Fruit fly (Drosophila melanogaster): ENCODE measurements around the gene Spg7.

The Spg7 gene

dm6 chrX:2647472-2647883 lies 50.5 kb downstream of the Spg7 start (continued):
- peak; percentile 57 for TF ChIP-seq ci (GFP tag; IDR thresholded peaks at IDR 0.05)
- peak; percentile 53 for TF ChIP-seq CG17568 (GFP tag; optimal IDR thresholded peaks at IDR 0.05)
- TF ChIP-seq sisA (GFP tag; IDR thresholded peaks at IDR 0.05) = peak; percentile 54; the same call in 1 of the 2 replicates
- peak; percentile 58 for TF ChIP-seq CG10654 (GFP tag; optimal IDR thresholded peaks at IDR 0.05)
- TF ChIP-seq CG10321 (GFP tag; IDR thresholded peaks at IDR 0.05) = no peak
- peak; percentile 27 for TF ChIP-seq kni (GFP tag; optimal IDR thresholded peaks at IDR 0.05)
- TF ChIP-seq CG1832 (GFP tag; optimal IDR thresholded peaks at IDR 0.05) = no peak
- TF ChIP-seq tll (GFP tag; optimal IDR thresholded peaks at IDR 0.05) = no peak
- peak; percentile 3 for TF ChIP-seq Hand (GFP tag; optimal IDR thresholded peaks at IDR 0.05)
- no peak for TF ChIP-seq cad (GFP tag; optimal IDR thresholded peaks at IDR 0.05)
- TF ChIP-seq sim (GFP tag; IDR thresholded peaks at IDR 0.05) = 0 out of 2 replicates have a peak, but pooled peaks have one; percentile 30
- TF ChIP-seq CG8478 (optimal IDR thresholded peaks at IDR 0.05) = no peak
- peak; percentile 71 for TF ChIP-seq CG2120 (GFP tag; optimal IDR thresholded peaks at IDR 0.05)
- no peak for TF ChIP-seq Doc3 (GFP tag; IDR thresholded peaks at IDR 0.05; ENCODE audit: partially characterized antibody)
- TF ChIP-seq CG12391 (tag; optimal IDR thresholded peaks at IDR 0.05) = peak; percentile 58
- TF ChIP-seq fd3F (GFP tag; optimal IDR thresholded peaks at IDR 0.05) = peak; percentile 36
- peak; percentile 57 for TF ChIP-seq Atf-2 (GFP tag; optimal IDR thresholded peaks at IDR 0.05)
- TF ChIP-seq Oli (tag; optimal IDR thresholded peaks at IDR 0.05) = peak; percentile 73
- no peak for TF ChIP-seq gt (GFP tag; IDR thresholded peaks at IDR 0.05)
- no peak for TF ChIP-seq Scr (GFP tag; IDR thresholded peaks at IDR 0.05; ENCODE audit: partially characterized antibody)
- peak; percentile 21; the same call in 1 of the 3 replicates for TF ChIP-seq CG14050 (GFP tag; IDR thresholded peaks at IDR 0.05)
- TF ChIP-seq fd102C (GFP tag; optimal IDR thresholded peaks at IDR 0.05) = no peak
- TF ChIP-seq dmrt99B (tag; optimal IDR thresholded peaks at IDR 0.05) = peak; percentile 79
- no peak for TF ChIP-seq GATAe (GFP tag; conservative IDR thresholded peaks at IDR 0.05)
- TF ChIP-seq cato (GFP tag; optimal IDR thresholded peaks at IDR 0.05; ENCODE audit: borderline replicate concordance) = no peak
- TF ChIP-seq Fer1 (GFP tag; optimal IDR thresholded peaks at IDR 0.05) = peak; percentile 74
- TF ChIP-seq Mad (GFP tag; optimal IDR thresholded peaks at IDR 0.05) = peak; percentile 57
- TF ChIP-seq twi (tag; optimal IDR thresholded peaks at IDR 0.05) = no peak
- peak; percentile 34; the same call in 1 of the 2 replicates for TF ChIP-seq ara (GFP tag; IDR thresholded peaks at IDR 0.05)
- TF ChIP-seq Dip3 (GFP tag; optimal IDR thresholded peaks at IDR 0.05) = peak; percentile 16
- TF ChIP-seq nom (GFP tag; optimal IDR thresholded peaks at IDR 0.05) = peak; percentile 88
- no peak for TF ChIP-seq CG7987 (GFP tag; optimal IDR thresholded peaks at IDR 0.05)
- TF ChIP-seq CG11247 (GFP tag; IDR thresholded peaks at IDR 0.05) = no peak
- TF ChIP-seq Hmx (GFP tag; optimal IDR thresholded peaks at IDR 0.05) = no peak
- TF ChIP-seq CG12942 (GFP tag; optimal IDR thresholded peaks at IDR 0.05) = peak; percentile 47
- TF ChIP-seq CG30431 (GFP tag; optimal IDR thresholded peaks at IDR 0.05) = peak; percentile 18
- peak; percentile 34 for TF ChIP-seq CG6683 (GFP tag; optimal IDR thresholded peaks at IDR 0.05)
- TF ChIP-seq Usf (GFP tag; optimal IDR thresholded peaks at IDR 0.05) = no peak
- TF ChIP-seq toy (GFP tag; IDR thresholded peaks at IDR 0.05) = no peak
- TF ChIP-seq jing (GFP tag; optimal IDR thresholded peaks at IDR 0.05) = peak; percentile 25
- peak; percentile 24 for TF ChIP-seq CG2875 (GFP tag; optimal IDR thresholded peaks at IDR 0.05)
- TF ChIP-seq mam (GFP tag; optimal IDR thresholded peaks at IDR 0.05) = peak; percentile 51
- no peak for TF ChIP-seq NC2α (GFP tag; optimal IDR thresholded peaks at IDR 0.05)
- no peak for TF ChIP-seq abd-A (tag; optimal IDR thresholded peaks at IDR 0.05)
- peak; percentile 31 for TF ChIP-seq Bdp1 (GFP tag; optimal IDR thresholded peaks at IDR 0.05)
- no peak for TF ChIP-seq Dp (GFP tag; optimal IDR thresholded peaks at IDR 0.05)
- TF ChIP-seq cg (GFP tag; optimal IDR thresholded peaks at IDR 0.05) = no peak
- TF ChIP-seq CG15514 (GFP tag; optimal IDR thresholded peaks at IDR 0.05) = peak; percentile 40
- 0 out of 2 replicates have a peak, but pooled peaks have one; percentile 10 for TF ChIP-seq CG31224 (GFP tag; IDR thresholded peaks at IDR 0.05)
- TF ChIP-seq Nf-YC (tag; optimal IDR thresholded peaks at IDR 0.05) = peak; percentile 57
- TF ChIP-seq ro (GFP tag; IDR thresholded peaks at IDR 0.05) = no peak

All from whole organism, embryonic.